Fruit fly (Drosophila melanogaster) whole organism, embryonic: ENCODE results near the gene CG31948.

ENCODE experiments used
- Aef1 ChIP-seq: fragments of 200-800 bp; sonication (Bioruptor generic); IDR thresholded peaks from 3 replicates; pipeline ENCODE4 v1.3.6; 2022; ENCODE audit warnings: missing biosample characterization, missing genetic modification characterization
- BtbVII ChIP-seq: fragments of 200-800 bp; sonication (Bioruptor generic); optimal IDR thresholded peaks from 3 replicates; lab custom pipeline; 2017; ENCODE audit warnings: missing biosample characterization, mild to moderate bottlenecking, missing genetic modification characterization
- CG12659 ChIP-seq: fragments of 200-800 bp; sonication (Bioruptor generic); optimal IDR thresholded peaks from 3 replicates; lab custom pipeline; 2017; ENCODE audit warnings: mild to moderate bottlenecking, missing biosample characterization, missing genetic modification reagents, missing genetic modification characterization
- CG13123 ChIP-seq: fragments of 200-800 bp; sonication (Bioruptor generic); optimal IDR thresholded peaks from 2 replicates; lab custom pipeline; 2016; ENCODE audit warnings: missing biosample characterization, missing genetic modification characterization
- CG14965 ChIP-seq: fragments of 200-800 bp; sonication (Bioruptor generic); optimal IDR thresholded peaks from 2 replicates; lab custom pipeline; 2016; ENCODE audit warnings: missing biosample characterization, missing genetic modification characterization, borderline replicate concordance
- CG1529 ChIP-seq: fragments of 200-800 bp; sonication (Bioruptor generic); optimal IDR thresholded peaks from 3 replicates; lab custom pipeline; 2018; ENCODE audit warnings: missing biosample characterization, missing genetic modification characterization
- CG16813 ChIP-seq: fragments of 200-800 bp; sonication (Bioruptor generic); IDR thresholded peaks from 3 replicates; pipeline ENCODE4 v1.3.6; 2022; ENCODE audit warnings: missing biosample characterization, missing genetic modification characterization; ENCODE audit not compliant: partially characterized antibody
- CG17186 ChIP-seq: fragments of 200-800 bp; sonication (Bioruptor generic); optimal IDR thresholded peaks from 3 replicates; lab custom pipeline; 2017; ENCODE audit warnings: missing biosample characterization, missing genetic modification reagents, missing genetic modification characterization
- CG2202 ChIP-seq: fragments of 200-800 bp; sonication (Bioruptor generic); optimal IDR thresholded peaks from 2 replicates; lab custom pipeline; 2018; ENCODE audit warnings: missing biosample characterization, mild to moderate bottlenecking, missing genetic modification characterization
- CG2875 ChIP-seq: fragments of 200-800 bp; sonication (Bioruptor generic); optimal IDR thresholded peaks from 2 replicates; lab custom pipeline; 2017; ENCODE audit warnings: missing biosample characterization, mild to moderate bottlenecking, missing genetic modification characterization, missing genetic modification reagents
- CG3065 ChIP-seq: fragments of 200-800 bp; sonication (Bioruptor generic); optimal IDR thresholded peaks from 2 replicates; lab custom pipeline; 2016; ENCODE audit warnings: missing biosample characterization, missing genetic modification characterization
- CG32767 ChIP-seq: fragments of 200-800 bp; sonication (Bioruptor generic); IDR thresholded peaks from 2 replicates; pipeline ENCODE4 v1.3.6; 2022; ENCODE audit warnings: missing biosample characterization, missing genetic modification characterization
- CG3281 ChIP-seq: fragments of 200-800 bp; sonication (Bioruptor generic); optimal IDR thresholded peaks from 3 replicates; lab custom pipeline; 2017; ENCODE audit warnings: missing biosample characterization, mild to moderate bottlenecking, missing genetic modification characterization
- CG34422 ChIP-seq: fragments of 200-800 bp; sonication (Bioruptor generic); IDR thresholded peaks from 3 replicates; pipeline ENCODE4 v1.3.6; 2022; ENCODE audit warnings: missing biosample characterization, missing genetic modification characterization
- CG4328 ChIP-seq: fragments of 200-800 bp; sonication (Bioruptor generic); optimal IDR thresholded peaks from 3 replicates; lab custom pipeline; 2017; ENCODE audit warnings: missing biosample characterization, missing genetic modification reagents, missing genetic modification characterization
- CG4360 ChIP-seq: fragments of 200-800 bp; sonication (Bioruptor generic); IDR thresholded peaks from 2 replicates; pipeline ENCODE4 v1.3.6; 2022; ENCODE audit warnings: missing biosample characterization, missing genetic modification characterization
- CG4617 ChIP-seq: fragments of 200-800 bp; sonication (Bioruptor generic); optimal IDR thresholded peaks from 3 replicates; lab custom pipeline; 2016; ENCODE audit warnings: missing biosample characterization, missing genetic modification characterization, borderline replicate concordance
- CG6654 ChIP-seq: fragments of 200-800 bp; sonication (Bioruptor generic); optimal IDR thresholded peaks from 2 replicates; lab custom pipeline; 2017; ENCODE audit warnings: missing biosample characterization, mild to moderate bottlenecking, missing genetic modification characterization
- CG6683 ChIP-seq: fragments of 200-800 bp; sonication (Bioruptor generic); optimal IDR thresholded peaks from 2 replicates; lab custom pipeline; 2017; ENCODE audit warnings: missing biosample characterization, mild to moderate bottlenecking, missing genetic modification characterization, missing genetic modification reagents
- CG6854 ChIP-seq: fragments of 200-800 bp; sonication (Bioruptor generic); optimal IDR thresholded peaks from 3 replicates; lab custom pipeline; 2017; ENCODE audit warnings: missing biosample characterization, mild to moderate bottlenecking, missing genetic modification characterization
- CrebB ChIP-seq: fragments of 200-800 bp; sonication (Bioruptor generic); optimal IDR thresholded peaks from 3 replicates; lab custom pipeline; 2018; ENCODE audit warnings: missing biosample characterization, mild to moderate bottlenecking, missing genetic modification characterization
- Hey ChIP-seq: fragments of 200-800 bp; sonication (Bioruptor generic); optimal IDR thresholded peaks from 3 replicates; lab custom pipeline; 2018; ENCODE audit warnings: missing biosample characterization, mild to moderate bottlenecking, missing genetic modification characterization
- MBD-R2 ChIP-seq: fragments of 200-800 bp; sonication (Bioruptor generic); IDR thresholded peaks from 2 replicates; pipeline ENCODE4 v1.3.6; 2022; ENCODE audit warnings: missing biosample characterization, missing genetic modification characterization
- NFAT ChIP-seq: fragments of 200-800 bp; sonication (Bioruptor generic); IDR thresholded peaks from 2 replicates; pipeline ENCODE4 v1.3.6; 2022; ENCODE audit warnings: missing biosample characterization, missing genetic modification characterization
- NfI ChIP-seq: fragments of 200-800 bp; sonication (Bioruptor generic); optimal IDR thresholded peaks from 3 replicates; lab custom pipeline; 2018; ENCODE audit warnings: missing biosample characterization, mild to moderate bottlenecking, missing genetic modification characterization, moderate library complexity
- Rfx ChIP-seq: fragments of 200-800 bp; sonication (Bioruptor generic); IDR thresholded peaks from 2 replicates; pipeline ENCODE4 v1.3.6; 2022; ENCODE audit warnings: missing biosample characterization, missing genetic modification characterization
- ab ChIP-seq: fragments of 200-800 bp; sonication (Bioruptor generic); optimal IDR thresholded peaks from 2 replicates; lab custom pipeline; 2016; ENCODE audit warnings: missing biosample characterization, missing genetic modification characterization
- abd-A ChIP-seq: fragments of 200-800 bp; sonication (Bioruptor generic); optimal IDR thresholded peaks from 3 replicates; lab custom pipeline; 2019; ENCODE audit warnings: missing biosample characterization, mild to moderate bottlenecking, missing genetic modification characterization, moderate library complexity
- ci ChIP-seq: fragments of 200-800 bp; sonication (Bioruptor generic); IDR thresholded peaks from 3 replicates; pipeline ENCODE4 v1.3.6; 2022; ENCODE audit warnings: missing biosample characterization, missing genetic modification characterization
- crol ChIP-seq: fragments of 200-800 bp; sonication (Bioruptor generic); IDR thresholded peaks from 2 replicates; pipeline ENCODE4 v1.3.6; 2022; ENCODE audit warnings: missing biosample characterization, missing genetic modification characterization
- fd64A ChIP-seq: fragments of 200-800 bp; sonication (Bioruptor generic); optimal IDR thresholded peaks from 3 replicates; lab custom pipeline; 2018; ENCODE audit warnings: missing biosample characterization, mild to moderate bottlenecking, missing genetic modification characterization
- ftz-f1 ChIP-seq: fragments of 200-800 bp; sonication (Bioruptor generic); optimal IDR thresholded peaks from 2 replicates; lab custom pipeline; 2016; ENCODE audit warnings: missing biosample characterization, missing genetic modification characterization
- gce ChIP-seq: fragments of 200-800 bp; sonication (Bioruptor generic); IDR thresholded peaks from 3 replicates; pipeline ENCODE4 v1.3.6; 2022; ENCODE audit warnings: missing biosample characterization, missing genetic modification characterization
- gem ChIP-seq: fragments of 200-800 bp; sonication (Bioruptor generic); optimal IDR thresholded peaks from 2 replicates; lab custom pipeline; 2019; ENCODE audit warnings: missing biosample characterization, mild to moderate bottlenecking, missing genetic modification characterization, moderate library complexity
- gfzf ChIP-seq: fragments of 200-800 bp; sonication (Bioruptor generic); optimal IDR thresholded peaks from 2 replicates; lab custom pipeline; 2016; ENCODE audit warnings: missing biosample characterization, mild to moderate bottlenecking, missing genetic modification characterization, moderate library complexity
- grau ChIP-seq: fragments of 200-800 bp; optimal IDR thresholded peaks from 3 replicates; lab custom pipeline; 2019; ENCODE audit warnings: missing biosample characterization, mild to moderate bottlenecking, missing genetic modification characterization, moderate library complexity
- gro ChIP-seq: fragments of 200-800 bp; sonication (Bioruptor generic); optimal IDR thresholded peaks from 2 replicates; lab custom pipeline; 2016; ENCODE audit warnings: missing biosample characterization, missing genetic modification characterization
- inv ChIP-seq: fragments of 200-800 bp; sonication (Bioruptor generic); IDR thresholded peaks from 2 replicates; pipeline ENCODE4 v1.3.6; 2022; ENCODE audit warnings: missing biosample characterization, missing genetic modification characterization; ENCODE audit not compliant: partially characterized antibody
- knrl ChIP-seq: fragments of 200-800 bp; sonication (Bioruptor generic); IDR thresholded peaks from 3 replicates; pipeline ENCODE4 v1.3.6; 2022; ENCODE audit warnings: missing biosample characterization, missing genetic modification characterization; ENCODE audit not compliant: partially characterized antibody
- pan ChIP-seq, 4 experiments: fragments of >200 bp in 3 of 4; fragments of 200-800 bp in 1 of 4; sonication (Bioruptor generic) in 1 of 4; optimal IDR thresholded peaks in 3 of 4; IDR thresholded peaks in 1 of 4; 2 replicates each; pipeline versions ENCODE4 v1.3.6 to Lab custom; 2017 to 2022; ENCODE audit warnings: missing biosample characterization in 2 of 4, missing genetic modification characterization in 2 of 4, mixed read lengths in 1 of 4
- phol ChIP-seq: fragments of 200-800 bp; sonication (Bioruptor generic); optimal IDR thresholded peaks from 3 replicates; lab custom pipeline; 2018; ENCODE audit warnings: missing biosample characterization, mild to moderate bottlenecking, missing genetic modification characterization, moderate library complexity
- ranshi ChIP-seq: fragments of 200-800 bp; sonication (Bioruptor generic); IDR thresholded peaks from 2 replicates; pipeline ENCODE4 v1.3.6; 2022; ENCODE audit warnings: missing biosample characterization, missing genetic modification characterization
- row ChIP-seq: fragments of 200-800 bp; sonication (Bioruptor generic); IDR thresholded peaks from 3 replicates; pipeline ENCODE4 v1.3.6; 2022; ENCODE audit warnings: missing biosample characterization, missing genetic modification characterization
- slbo ChIP-seq: fragments of 200-800 bp; sonication (Bioruptor generic); IDR thresholded peaks from 2 replicates; pipeline ENCODE4 v1.3.6; 2022; ENCODE audit warnings: missing biosample characterization, missing genetic modification characterization
- slp2 ChIP-seq: fragments of 200-800 bp; sonication (Bioruptor generic); optimal IDR thresholded peaks from 2 replicates; lab custom pipeline; 2016; ENCODE audit warnings: missing biosample characterization, missing genetic modification characterization
- so ChIP-seq: fragments of 200-800 bp; sonication (Bioruptor generic); IDR thresholded peaks from 3 replicates; pipeline ENCODE4 v1.3.6; 2022; ENCODE audit warnings: missing biosample characterization, missing genetic modification characterization
- tup ChIP-seq: fragments of 200-800 bp; sonication (Bioruptor generic); optimal IDR thresholded peaks from 2 replicates; lab custom pipeline; 2016; ENCODE audit warnings: missing biosample characterization, mild to moderate bottlenecking, missing genetic modification characterization, moderate library complexity

Gene CG31948

dm6 chr2L:2373818-2374746, 42.4 kb downstream of the CG31948 start, which contains the start of the genes CG3609 and CG15390 (continued):
- TF ChIP-seq pan (optimal IDR thresholded peaks at IDR 0.05; lab: Kevin White, UChicago) (no peak), pan (GFP tag; optimal IDR thresholded peaks at IDR 0.05 in 1 of 2, IDR thresholded peaks at IDR 0.05 in 1 of 2) (peak in 1 of 2 experiments; percentile 75), Hey (tag; lab: Kevin White, UChicago) (peak; percentile 57), gem (tag; lab: Kevin White, UChicago) (peak; percentile 85), ftz-f1 (GFP tag; lab: Kevin White, UChicago) (peak; percentile 48), ranshi (GFP tag; lab: Robert Waterston, UW) (peak; percentile 82), CG2202 (tag; lab: Kevin White, UChicago) (peak; percentile 28), tup (GFP tag; lab: Kevin White, UChicago) (peak; percentile 63), CG2875 (peak; percentile 56), so (GFP tag; lab: Robert Waterston, UW) (no peak; the same call in 2 of the 3 replicates), CG6854 (GFP tag; lab: Kevin White, UChicago) (peak; percentile 14), CG17186 (peak; percentile 35), CrebB (tag; lab: Kevin White, UChicago) (peak; percentile 87), slp2 (GFP tag; lab: Kevin White, UChicago) (peak; percentile 69), NFAT (GFP tag; lab: Robert Waterston, UW) (peak; percentile 99), BtbVII (GFP tag; lab: Kevin White, UChicago) (peak; percentile 22), knrl (GFP tag; lab: Robert Waterston, UW) (no peak; the same call in 2 of the 3 replicates), ci (GFP tag; lab: Robert Waterston, UW) (peak; percentile 92), slbo (GFP tag; lab: Robert Waterston, UW) (peak; percentile 93), crol (GFP tag; lab: Robert Waterston, UW) (no peak), CG1529 (GFP tag; lab: Kevin White, UChicago) (peak; percentile 23), CG6654 (no peak), CG32767 (GFP tag; lab: Robert Waterston, UW) (peak; percentile 62), CG12659 (GFP tag; lab: Kevin White, UChicago) (peak; percentile 75), CG6683 (GFP tag; lab: Kevin White, UChicago) (peak; percentile 1), CG4617 (GFP tag; lab: Kevin White, UChicago) (peak; percentile 85), CG16813 (GFP tag; lab: Robert Waterston, UW) (no peak), inv (GFP tag; lab: Robert Waterston, UW) (no peak), Rfx (GFP tag; lab: Robert Waterston, UW) (peak; percentile 98), CG13123 (GFP tag; lab: Kevin White, UChicago) (peak; percentile 59), gfzf (GFP tag; lab: Kevin White, UChicago) (peak; percentile 30), gce (GFP tag; lab: Robert Waterston, UW) (peak; percentile 44; the same call in 1 of the 3 replicates), CG14965 (GFP tag; lab: Kevin White, UChicago) (peak; percentile 65), gro (peak; percentile 97), CG34422 (peak; percentile 85), fd64A (GFP tag; lab: Kevin White, UChicago) (no peak), row (GFP tag; lab: Robert Waterston, UW) (peak; percentile 98), NfI (GFP tag; lab: Kevin White, UChicago) (peak; percentile 86), CG4360 (no peak), Aef1 (GFP tag; lab: Robert Waterston, UW) (peak; percentile 45; the same call in 1 of the 3 replicates), abd-A (peak; percentile 97), CG4328 (no peak), phol (tag; lab: Kevin White, UChicago) (peak; percentile 46), ab (GFP tag; lab: Kevin White, UChicago) (peak; percentile 80), CG3065 (GFP tag; lab: Kevin White, UChicago) (peak; percentile 59), grau (peak; percentile 74), MBD-R2 (GFP tag; lab: Robert Waterston, UW) (peak; percentile 97), CG3281 (peak; percentile 66)
